Worm (Caenorhabditis elegans) whole organism, mixed stage, embryonic: ENCODE measurements around the gene B0034.1.

Source experiments
- bed-3 ChIP-seq: fragments of 200-800 bp; sonication (Bioruptor generic); optimal IDR thresholded peaks from 3 replicates; lab custom pipeline; 2018; ENCODE audit warnings: mild to moderate bottlenecking, missing genetic modification characterization, moderate library complexity, missing compliant biosample characterization
- blmp-1 ChIP-seq: fragments of 150-350 bp; optimal IDR thresholded peaks from 2 replicates; lab custom pipeline; 2014; ENCODE audit warnings: missing biosample characterization, missing genetic modification characterization
- ces-1 ChIP-seq: fragments of 150-350 bp; optimal IDR thresholded peaks from 2 replicates; lab custom pipeline; 2014; ENCODE audit warnings: missing biosample characterization, missing genetic modification reagents, missing genetic modification characterization
- elt-3 ChIP-seq: fragments of 150-350 bp; optimal IDR thresholded peaks from 2 replicates; lab custom pipeline; 2014; ENCODE audit warnings: missing biosample characterization, missing genetic modification characterization
- flh-1 ChIP-seq: fragments of 200-800 bp; sonication (Bioruptor generic); optimal IDR thresholded peaks from 2 replicates; lab custom pipeline; 2018; ENCODE audit warnings: mild to moderate bottlenecking, missing genetic modification characterization, moderate library complexity, missing compliant biosample characterization
- ham-2 ChIP-seq: fragments of 200-800 bp; sonication (Bioruptor generic); optimal IDR thresholded peaks from 2 replicates; lab custom pipeline; 2018; ENCODE audit warnings: mild to moderate bottlenecking, missing genetic modification characterization, missing compliant biosample characterization
- lin-32 ChIP-seq: fragments of 200-800 bp; sonication (Bioruptor generic); optimal IDR thresholded peaks from 2 replicates; lab custom pipeline; 2018; ENCODE audit warnings: mild to moderate bottlenecking, missing genetic modification characterization, missing compliant biosample characterization
- mab-5 ChIP-seq: fragments of 150-350 bp; optimal IDR thresholded peaks from 2 replicates; lab custom pipeline; 2014; ENCODE audit warnings: missing biosample characterization, missing genetic modification characterization
- nhr-28 ChIP-seq: fragments of 150-350 bp; optimal IDR thresholded peaks from 2 replicates; lab custom pipeline; 2014; ENCODE audit warnings: missing biosample characterization, missing genetic modification characterization
- nhr-76 ChIP-seq: sonication (generic microtip); optimal IDR thresholded peaks from 2 replicates; lab custom pipeline; 2017; ENCODE audit warnings: missing biosample characterization, missing genetic modification characterization
- unc-62 ChIP-seq: fragments of 150-350 bp; optimal IDR thresholded peaks from 2 replicates; lab custom pipeline; 2014; ENCODE audit warnings: missing biosample characterization, missing genetic modification reagents, missing genetic modification characterization
- zip-8 ChIP-seq: fragments of 150-350 bp; optimal IDR thresholded peaks from 2 replicates; lab custom pipeline; 2014; ENCODE audit warnings: missing biosample characterization, missing genetic modification characterization
- ztf-11 ChIP-seq: fragments of 150-350 bp; optimal IDR thresholded peaks from 2 replicates; lab custom pipeline; 2014; ENCODE audit warnings: missing biosample characterization, missing genetic modification characterization

DNA sequence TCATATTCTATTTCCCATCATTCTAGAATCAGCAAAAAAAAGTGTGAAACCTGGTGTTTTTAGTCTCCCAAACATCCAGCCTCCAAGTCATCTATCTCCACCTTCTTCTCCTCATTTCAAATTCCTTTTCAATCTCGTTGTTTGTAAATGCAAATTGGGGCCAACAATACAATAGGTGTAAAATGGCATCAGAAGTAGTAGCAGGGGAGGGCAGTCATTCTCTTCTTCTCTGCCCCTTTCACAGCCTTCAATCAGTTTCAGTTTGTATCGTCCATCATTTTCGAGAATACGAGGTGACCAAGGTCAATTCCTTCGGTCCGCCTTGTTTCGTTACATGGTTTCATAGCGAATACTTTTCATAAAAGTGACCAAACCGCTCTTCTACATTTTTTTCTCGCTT is 1.2 kb downstream of the B0034.1 start, which contains the start of gene B0034.4:
- TF ChIP-seq lin-32 (no peak), bed-3 (GFP tag; lab: Kevin White, UChicago) (no peak), zip-8 (tag; lab: Kevin White, UChicago) (no peak), nhr-76 (no peak), blmp-1 (tag; lab: Kevin White, UChicago) (no peak), nhr-28 (tag; lab: Kevin White, UChicago) (no peak), ham-2 (no peak), unc-62 (GFP tag; lab: Kevin White, UChicago) (no peak), ztf-11 (tag; lab: Kevin White, UChicago) (no peak), mab-5 (no peak), elt-3 (tag; lab: Kevin White, UChicago) (no peak), flh-1 (GFP tag; lab: Kevin White, UChicago) (no peak), ces-1 (GFP tag; lab: Kevin White, UChicago) (no peak)
